Worm (Caenorhabditis elegans): Measurements from ENCODE around the gene cysl-1.

Gene cysl-1

DNA sequence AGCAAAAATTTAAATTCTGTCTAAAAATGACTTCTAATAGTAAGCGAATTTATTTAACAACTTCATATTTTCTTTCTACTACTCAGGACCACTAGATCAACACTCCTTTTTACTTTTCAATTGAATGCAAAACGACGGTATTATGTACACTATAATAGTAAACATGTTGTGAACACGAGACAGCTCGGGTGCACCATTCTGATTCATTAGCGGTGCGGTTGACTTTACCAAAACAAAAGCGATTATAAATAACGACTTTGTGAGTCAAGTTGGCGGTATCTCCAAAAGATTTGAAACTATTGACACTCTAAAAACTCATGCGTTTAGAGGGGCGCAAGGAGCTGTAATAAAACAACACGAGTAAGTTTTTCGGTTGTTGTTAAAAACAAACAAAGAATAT, 13.8 kb downstream of the cysl-1 start:
- TF ChIP-seq sma-9 (GFP tag; optimal IDR thresholded peaks at IDR 0.05) = no peak
- TF ChIP-seq sma-9 (tag; optimal IDR thresholded peaks at IDR 0.05) = no peak
- TF ChIP-seq blmp-1 (tag; optimal IDR thresholded peaks at IDR 0.05; ENCODE audit: insufficient read depth) = no peak
- TF ChIP-seq skn-1 (tag; optimal IDR thresholded peaks at IDR 0.05) = no peak
- no peak for TF ChIP-seq nhr-77 (tag; optimal IDR thresholded peaks at IDR 0.05)
- TF ChIP-seq nhr-11 (tag; optimal IDR thresholded peaks at IDR 0.05) = no peak
- TF ChIP-seq ceh-16 (tag; optimal IDR thresholded peaks at IDR 0.05) = no peak
- TF ChIP-seq crh-2 (tag; optimal IDR thresholded peaks at IDR 0.05) = no peak
- no peak for TF ChIP-seq lin-13 (GFP tag; optimal IDR thresholded peaks at IDR 0.05)
- TF ChIP-seq unc-55 (GFP tag; optimal IDR thresholded peaks at IDR 0.05) = no peak
- TF ChIP-seq Y55F3AM.14 (GFP tag; optimal IDR thresholded peaks at IDR 0.05) = no peak
- no peak for TF ChIP-seq elt-1 (tag; optimal IDR thresholded peaks at IDR 0.05)
- TF ChIP-seq C34F6.9 (tag; optimal IDR thresholded peaks at IDR 0.05) = no peak
- no peak for TF ChIP-seq zag-1 (tag; optimal IDR thresholded peaks at IDR 0.05)
- TF ChIP-seq mab-5 (tag; optimal IDR thresholded peaks at IDR 0.05) = no peak
- TF ChIP-seq nhr-21 (tag; optimal IDR thresholded peaks at IDR 0.05) = no peak
- TF ChIP-seq ama-1 (optimal IDR thresholded peaks at IDR 0.05) = no peak
- no peak for TF ChIP-seq peb-1 (tag; optimal IDR thresholded peaks at IDR 0.05)

DNA sequence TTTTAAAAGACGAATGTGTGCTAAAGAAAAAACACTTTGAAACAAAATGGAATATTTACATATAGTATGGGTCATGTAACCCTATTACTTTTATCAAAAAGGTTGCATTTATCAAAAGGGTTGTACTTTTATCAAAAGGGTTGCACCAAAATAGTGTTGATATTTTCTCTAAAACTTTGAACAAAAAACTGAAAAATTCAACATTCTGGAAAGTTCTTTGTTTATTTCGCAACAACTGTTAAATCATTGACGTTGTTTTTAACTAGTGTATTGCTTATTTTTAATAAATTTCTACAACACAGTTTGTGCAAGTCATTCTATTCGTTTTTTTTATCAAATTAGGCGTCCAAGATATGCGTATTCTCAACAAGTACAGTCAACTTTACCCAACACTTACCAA, 15.8 kb downstream of the cysl-1 start, which contains the start of the genes C17G1.5 and C17G1.14:
TSS of gene C17G1.5 (plus strand) at position 266 of the 400 bp plus-strand sequence.
TSS of gene C17G1.14 (plus strand) at position 277 of the 400 bp plus-strand sequence.
- TF ChIP-seq unc-55 (GFP tag; optimal IDR thresholded peaks at IDR 0.05) (peak; percentile 2), elt-1 (tag; optimal IDR thresholded peaks at IDR 0.05) (no peak), ceh-82 (tag; optimal IDR thresholded peaks at IDR 0.05) (no peak)

DNA sequence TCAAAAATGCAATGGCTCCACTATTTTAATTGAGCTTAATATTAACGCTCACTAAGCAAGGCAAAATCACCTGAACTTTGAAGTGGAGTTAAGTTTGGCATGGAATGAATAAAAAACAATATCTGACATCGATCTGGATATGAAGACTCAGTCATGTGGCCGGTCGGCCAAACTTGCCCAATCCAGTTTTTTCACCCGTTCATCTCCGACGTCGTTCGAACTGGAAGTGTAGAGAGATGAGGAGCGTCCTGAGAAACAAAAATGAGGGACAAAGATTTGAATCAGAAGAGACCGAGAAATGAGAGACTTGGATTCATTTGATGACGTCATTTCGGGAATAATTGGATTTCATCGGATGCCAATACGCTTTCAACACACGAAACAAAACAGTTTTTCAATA, 16.2 kb downstream of the cysl-1 start:
- TF ChIP-seq nhr-21 (tag; optimal IDR thresholded peaks at IDR 0.05) (peak; percentile 56), aly-2 (tag; optimal IDR thresholded peaks at IDR 0.05) (no peak), nhr-25 (tag; optimal IDR thresholded peaks at IDR 0.05) (peak; percentile 30), sem-4 (tag; optimal IDR thresholded peaks at IDR 0.05) (peak; percentile 39), unc-62 (GFP tag; optimal IDR thresholded peaks at IDR 0.05) (no peak)

DNA sequence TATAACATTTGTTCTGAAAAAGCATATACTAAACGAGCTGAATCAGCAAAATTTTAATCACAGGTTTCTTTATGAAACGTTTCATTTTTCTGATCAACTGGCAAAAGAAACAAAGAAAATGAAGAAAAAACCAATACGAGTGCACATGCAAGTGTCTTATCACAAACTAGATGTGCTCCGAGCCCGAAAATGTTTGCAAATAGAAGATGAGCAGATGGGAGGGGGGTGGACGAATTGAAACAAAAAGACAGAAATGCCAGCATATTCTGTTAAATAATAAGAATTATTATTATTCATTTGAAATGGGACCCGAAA, 20.4 kb downstream of the cysl-1 start:
- TF ChIP-seq fos-1 (tag; optimal IDR thresholded peaks at IDR 0.05) (peak; percentile 79), ztf-11 (tag; optimal IDR thresholded peaks at IDR 0.05) (no peak)

DNA sequence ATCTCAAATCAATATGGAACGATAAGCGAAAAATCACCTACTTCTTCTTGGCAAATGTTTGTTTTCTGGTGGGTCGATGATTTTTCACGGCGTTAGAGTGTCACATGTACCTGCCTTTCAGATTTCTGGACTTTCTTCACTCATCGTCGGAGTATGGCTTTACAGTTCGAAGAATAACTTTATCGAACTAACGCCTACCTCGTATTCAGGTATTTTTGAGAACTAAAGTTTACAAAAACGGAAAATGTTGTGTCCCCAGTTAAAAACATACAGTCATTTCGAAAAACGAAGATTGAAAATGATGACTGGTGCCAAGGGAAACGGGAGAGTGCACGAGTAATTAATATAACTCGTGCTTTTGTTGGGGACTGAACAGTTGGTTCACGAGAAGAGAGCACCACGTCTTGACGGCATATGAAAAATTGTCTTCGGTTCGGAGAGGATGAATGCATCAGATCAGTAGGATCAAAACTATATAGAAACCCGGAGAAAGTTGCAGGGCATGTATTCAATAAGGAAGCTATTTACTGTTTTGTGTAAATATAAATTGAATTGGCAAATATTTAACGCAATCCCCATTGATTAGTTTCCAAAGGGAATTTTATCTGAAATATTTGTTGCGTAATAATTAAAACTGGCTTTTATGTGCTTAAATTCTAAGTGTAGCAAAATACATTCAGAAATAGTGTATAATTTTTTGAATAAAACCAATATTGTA, 20.9 kb downstream of the cysl-1 start:
- peak; percentile 38 for TF ChIP-seq nhr-129 (tag; optimal IDR thresholded peaks at IDR 0.05)
- TF ChIP-seq sma-3 (GFP tag; optimal IDR thresholded peaks at IDR 0.05) = no peak
- TF ChIP-seq ama-1 (optimal IDR thresholded peaks at IDR 0.05) = peak; percentile 2

- TF ChIP-seq ztf-11 (tag; optimal IDR thresholded peaks at IDR 0.05) (no peak), snpc-4 (tag; optimal IDR thresholded peaks at IDR 0.05) (no peak), ama-1 (optimal IDR thresholded peaks at IDR 0.05) (no peak), lsy-2 (tag; optimal IDR thresholded peaks at IDR 0.05) (peak; percentile 42 to 67), nhr-11 (tag; optimal IDR thresholded peaks at IDR 0.05) (no peak), C34F6.9 (tag; optimal IDR thresholded peaks at IDR 0.05) (peak; percentile 77), ztf-4 (tag; optimal IDR thresholded peaks at IDR 0.05) (peak; percentile 4), sem-4 (tag; optimal IDR thresholded peaks at IDR 0.05) (peak; percentile 67), nhr-21 (tag; optimal IDR thresholded peaks at IDR 0.05) (peak; percentile 75), aly-2 (tag; optimal IDR thresholded peaks at IDR 0.05) (no peak), ceh-16 (tag; optimal IDR thresholded peaks at IDR 0.05) (peak; percentile 62), ceh-82 (tag; optimal IDR thresholded peaks at IDR 0.05) (no peak), ZK546.5 (tag; optimal IDR thresholded peaks at IDR 0.05) (no peak), sma-3 (GFP tag; optimal IDR thresholded peaks at IDR 0.05) (peak; percentile 79), nhr-25 (tag; optimal IDR thresholded peaks at IDR 0.05) (peak; percentile 87), mdl-1 (tag; optimal IDR thresholded peaks at IDR 0.05) (peak in 1 of 2 experiments; percentile 21), unc-39 (tag; optimal IDR thresholded peaks at IDR 0.05) (no peak), lin-13 (GFP tag; optimal IDR thresholded peaks at IDR 0.05) (peak; percentile 65), R02D3.7 (tag; optimal IDR thresholded peaks at IDR 0.05) (no peak), nhr-237 (tag; optimal IDR thresholded peaks at IDR 0.05) (no peak), mbf-1 (tag; optimal IDR thresholded peaks at IDR 0.05) (no peak), elt-3 (tag; optimal IDR thresholded peaks at IDR 0.05) (no peak), Y55F3AM.14 (GFP tag; optimal IDR thresholded peaks at IDR 0.05) (peak; percentile 41), unc-55 (GFP tag; optimal IDR thresholded peaks at IDR 0.05) (peak; percentile 64), alr-1 (tag; optimal IDR thresholded peaks at IDR 0.05) (no peak), F13H6.1 (tag; optimal IDR thresholded peaks at IDR 0.05) (peak; percentile 85), nhr-129 (tag; optimal IDR thresholded peaks at IDR 0.05) (peak; percentile 97), sma-9 (GFP tag; optimal IDR thresholded peaks at IDR 0.05) (peak; percentile 26), sma-9 (tag; optimal IDR thresholded peaks at IDR 0.05) (no peak), lin-39 (tag; optimal IDR thresholded peaks at IDR 0.05) (no peak), blmp-1 (tag; optimal IDR thresholded peaks at IDR 0.05; ENCODE audit: insufficient read depth) (peak; percentile 40), nhr-6 (tag; optimal IDR thresholded peaks at IDR 0.05) (no peak)
Observed at ce11 chrX:9932226-9932773, 22.0 kb downstream of the cysl-1 start, which contains the start of gene tsp-21. TSS of gene tsp-21 (plus strand) at chrX:9932371.
